Fruit fly (Drosophila melanogaster) whole organism, adult: ENCODE data around the gene Epp.

Experiments
- CG11617 ChIP-seq: fragments of 200-800 bp; sonication (Bioruptor generic); optimal IDR thresholded peaks from 2 replicates; lab custom pipeline; 2017; ENCODE audit warnings: mild to moderate bottlenecking, missing biosample characterization, missing genetic modification reagents, missing genetic modification characterization
- CG12768 ChIP-seq: fragments of 200-800 bp; sonication (Bioruptor generic); optimal IDR thresholded peaks from 2 replicates; lab custom pipeline; 2017; ENCODE audit warnings: missing biosample characterization, missing genetic modification characterization, mild to moderate bottlenecking, moderate library complexity, missing genetic modification reagents
- CG14711 ChIP-seq: fragments of 200-800 bp; sonication (Bioruptor generic); optimal IDR thresholded peaks from 2 replicates; lab custom pipeline; 2018; ENCODE audit warnings: missing biosample characterization, mild to moderate bottlenecking, missing genetic modification characterization, moderate library complexity
- CG1620 ChIP-seq: fragments of 200-800 bp; sonication (Bioruptor generic); optimal IDR thresholded peaks from 2 replicates; lab custom pipeline; 2016; ENCODE audit warnings: missing biosample characterization, missing genetic modification characterization
- CG33017 ChIP-seq: fragments of 200-800 bp; sonication (Bioruptor generic); optimal IDR thresholded peaks from 2 replicates; lab custom pipeline; 2018; ENCODE audit warnings: missing biosample characterization, mild to moderate bottlenecking, missing genetic modification characterization, moderate library complexity
- CG5204 ChIP-seq: fragments of 200-800 bp; sonication (Bioruptor generic); optimal IDR thresholded peaks from 2 replicates; lab custom pipeline; 2016; ENCODE audit warnings: missing biosample characterization, missing genetic modification characterization
- CG7045 ChIP-seq: fragments of 200-800 bp; sonication (Bioruptor generic); optimal IDR thresholded peaks from 2 replicates; lab custom pipeline; 2017; ENCODE audit warnings: missing biosample characterization, mild to moderate bottlenecking, missing genetic modification characterization
- CG7101 ChIP-seq: fragments of 200-800 bp; sonication (Bioruptor generic); optimal IDR thresholded peaks from 2 replicates; lab custom pipeline; 2018; ENCODE audit warnings: missing biosample characterization, mild to moderate bottlenecking, missing genetic modification characterization, moderate library complexity
- Clk ChIP-seq: fragments of 200-800 bp; sonication (Bioruptor generic); optimal IDR thresholded peaks from 2 replicates; lab custom pipeline; 2017; ENCODE audit warnings: missing biosample characterization, missing genetic modification characterization
- Crg-1 ChIP-seq: fragments of 200-800 bp; sonication (Bioruptor generic); optimal IDR thresholded peaks from 2 replicates; lab custom pipeline; 2016; ENCODE audit warnings: missing biosample characterization, missing genetic modification characterization
- Hr96 ChIP-seq: fragments of 200-800 bp; sonication (Bioruptor generic); optimal IDR thresholded peaks from 2 replicates; lab custom pipeline; 2016; ENCODE audit warnings: missing biosample characterization, missing genetic modification characterization
- Mnt ChIP-seq: fragments of 200-800 bp; sonication (Bioruptor generic); optimal IDR thresholded peaks from 2 replicates; lab custom pipeline; 2016; ENCODE audit warnings: missing biosample characterization, mild to moderate bottlenecking, missing genetic modification characterization
- bab1 ChIP-seq: fragments of 200-800 bp; sonication (Bioruptor generic); optimal IDR thresholded peaks from 3 replicates; lab custom pipeline; 2019; ENCODE audit warnings: missing biosample characterization, mild to moderate bottlenecking, missing genetic modification characterization, moderate library complexity
- cic ChIP-seq: fragments of 200-800 bp; sonication (Bioruptor generic); optimal IDR thresholded peaks from 2 replicates; lab custom pipeline; 2017; ENCODE audit warnings: missing biosample characterization, mild to moderate bottlenecking, missing genetic modification characterization, moderate library complexity
- cnc ChIP-seq, 2 experiments: fragments of >200 bp; optimal IDR thresholded peaks; 2 replicates each; lab custom pipeline; 2017
- kay ChIP-seq: fragments of 200-800 bp; sonication (Bioruptor generic); peaks from one replicate; lab custom pipeline; 2016; ENCODE audit warnings: missing biosample characterization, missing genetic modification characterization, borderline replicate concordance
- ovo ChIP-seq: fragments of 200-800 bp; sonication (Bioruptor generic); optimal IDR thresholded peaks from 2 replicates; lab custom pipeline; 2016; ENCODE audit warnings: missing biosample characterization, missing genetic modification characterization
- pad ChIP-seq: fragments of 200-800 bp; sonication (Bioruptor generic); optimal IDR thresholded peaks from 3 replicates; lab custom pipeline; 2017; ENCODE audit warnings: missing biosample characterization, missing genetic modification characterization, mild to moderate bottlenecking, moderate library complexity, missing genetic modification reagents
- tj ChIP-seq: fragments of 200-800 bp; sonication (Bioruptor generic); optimal IDR thresholded peaks from 3 replicates; lab custom pipeline; 2017; ENCODE audit warnings: missing biosample characterization, mild to moderate bottlenecking, missing genetic modification characterization, moderate library complexity
- toe ChIP-seq: fragments of 200-800 bp; sonication (Bioruptor generic); optimal IDR thresholded peaks from 2 replicates; lab custom pipeline; 2016; ENCODE audit warnings: missing biosample characterization, missing genetic modification characterization

The Epp gene

dm6 chr3R:23942550-23942949 is 50.2 kb downstream of the Epp start:
- TF ChIP-seq CG1620 = no peak
- no peak for TF ChIP-seq Crg-1 (GFP tag; lab: Kevin White, UChicago)
- TF ChIP-seq CG12768 (GFP tag; lab: Kevin White, UChicago) = no peak
- no peak for TF ChIP-seq CG11617 (GFP tag; lab: Kevin White, UChicago)
- no peak for TF ChIP-seq cnc (optimal IDR thresholded peaks at IDR 0.05; lab: Kevin White, UChicago)
- TF ChIP-seq cic (GFP tag; lab: Kevin White, UChicago) = no peak
- TF ChIP-seq Hr96 (GFP tag; lab: Kevin White, UChicago) = no peak
- no peak for TF ChIP-seq CG14711

- TF ChIP-seq Clk (GFP tag; lab: Kevin White, UChicago) (no peak), CG12768 (GFP tag; lab: Kevin White, UChicago) (peak; percentile 6), bab1 (no peak), tj (GFP tag; lab: Kevin White, UChicago) (no peak), CG33017 (no peak), Hr96 (GFP tag; lab: Kevin White, UChicago) (no peak), cnc (optimal IDR thresholded peaks at IDR 0.05; lab: Kevin White, UChicago) (no peak), CG7101 (tag; lab: Kevin White, UChicago) (no peak), CG5204 (GFP tag; lab: Kevin White, UChicago) (no peak), CG1620 (no peak), CG7045 (GFP tag; lab: Kevin White, UChicago) (no peak), CG11617 (GFP tag; lab: Kevin White, UChicago) (no peak), CG14711 (no peak), cic (GFP tag; lab: Kevin White, UChicago) (no peak), toe (GFP tag; lab: Kevin White, UChicago) (no peak), pad (no peak), Crg-1 (GFP tag; lab: Kevin White, UChicago) (no peak), kay (GFP tag; lab: Kevin White, UChicago) (peak; percentile 84), Mnt (GFP tag; lab: Kevin White, UChicago) (peak; percentile 25)
Measured at dm6 chr3R:23941643-23942424, 50.9 kb downstream of the Epp start.

DNA sequence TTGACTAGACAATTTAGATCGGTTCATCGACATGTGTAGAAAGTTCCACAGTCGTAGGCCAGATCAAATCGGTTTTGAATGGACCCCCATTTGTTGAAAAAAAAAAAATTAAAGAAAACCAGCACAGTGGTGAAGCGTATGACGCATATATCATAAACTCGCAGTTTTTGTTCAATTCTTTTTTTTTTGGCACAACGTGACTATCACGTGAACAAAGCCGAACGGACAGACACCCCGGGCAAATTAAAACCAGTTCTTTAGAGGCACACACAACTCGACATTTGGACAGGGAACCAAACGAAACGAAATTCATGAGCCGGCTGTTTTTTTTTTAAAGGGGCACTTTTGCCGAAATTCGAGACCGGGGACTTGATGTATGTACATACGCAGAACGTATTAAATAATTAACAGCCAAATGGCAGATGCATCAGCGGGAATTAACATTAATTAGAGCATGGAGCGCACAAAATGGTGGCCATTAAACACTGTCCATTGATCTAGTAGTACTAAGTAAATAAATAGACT is 51.8 kb downstream of the Epp start:
- TF ChIP-seq tj (GFP tag; lab: Kevin White, UChicago) (peak; percentile 84), CG7045 (GFP tag; lab: Kevin White, UChicago) (no peak)

DNA sequence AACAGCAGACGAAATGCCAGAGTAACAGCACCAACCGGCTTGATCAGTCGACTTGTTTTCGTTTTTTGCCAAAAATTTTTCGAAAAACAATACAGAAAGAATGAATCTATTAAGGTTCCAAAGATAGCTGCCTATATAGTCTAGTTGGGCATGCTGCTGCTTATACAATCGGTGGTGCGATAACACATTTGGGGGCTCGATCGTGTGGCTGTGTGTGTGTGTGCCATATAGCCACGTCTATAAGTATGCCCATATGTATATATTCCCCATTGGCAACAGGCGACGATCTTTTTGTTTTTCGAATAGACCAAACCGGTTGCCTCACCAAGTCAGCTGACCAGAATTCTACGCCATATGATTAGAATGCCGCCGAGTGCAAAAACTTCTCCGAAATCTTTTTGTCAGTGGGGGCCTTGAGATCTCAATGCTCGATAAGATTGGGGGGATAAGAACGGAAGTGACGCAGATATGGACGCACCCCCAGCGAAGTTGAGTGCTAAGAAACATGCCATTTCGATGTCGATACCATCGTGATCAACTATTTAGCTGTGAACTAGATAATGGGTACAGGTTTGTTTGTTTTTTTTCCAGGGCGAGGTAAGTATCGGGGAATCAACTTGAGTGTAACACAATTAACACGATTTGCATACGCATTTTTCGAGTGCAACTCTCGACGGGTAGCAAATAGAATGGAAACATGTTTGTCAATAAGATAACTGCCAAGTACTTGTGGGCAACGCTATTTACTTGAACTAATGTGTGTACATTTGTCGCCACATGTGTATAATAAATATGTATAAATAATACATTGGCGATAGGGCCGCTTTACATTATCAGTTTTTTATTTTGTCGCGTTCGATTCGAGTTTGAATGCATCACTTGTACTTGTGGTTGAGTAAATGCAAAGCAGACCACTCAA is 52.5 kb downstream of the Epp start:
- peak; percentile 98 for TF ChIP-seq ovo (GFP tag; lab: Kevin White, UChicago)
- TF ChIP-seq kay (GFP tag; lab: Kevin White, UChicago) = peak; percentile 99
- no peak for TF ChIP-seq cnc (optimal IDR thresholded peaks at IDR 0.05; lab: Kevin White, UChicago)
- peak; percentile 85 for TF ChIP-seq CG1620
- TF ChIP-seq Mnt (GFP tag; lab: Kevin White, UChicago) = peak; percentile 87
- peak; percentile 81 for TF ChIP-seq pad
- TF ChIP-seq toe (GFP tag; lab: Kevin White, UChicago) = no peak
- TF ChIP-seq Crg-1 (GFP tag; lab: Kevin White, UChicago) = peak; percentile 97
- TF ChIP-seq CG5204 (GFP tag; lab: Kevin White, UChicago) = no peak
- peak; percentile 86 for TF ChIP-seq CG33017
- TF ChIP-seq cic (GFP tag; lab: Kevin White, UChicago) = peak; percentile 98
- no peak for TF ChIP-seq bab1
- peak; percentile 57 for TF ChIP-seq Hr96 (GFP tag; lab: Kevin White, UChicago)
- TF ChIP-seq CG7101 (tag; lab: Kevin White, UChicago) = peak; percentile 92
- TF ChIP-seq CG12768 (GFP tag; lab: Kevin White, UChicago) = peak; percentile 97
- peak; percentile 83 for TF ChIP-seq CG11617 (GFP tag; lab: Kevin White, UChicago)
- peak; percentile 94 for TF ChIP-seq CG7045 (GFP tag; lab: Kevin White, UChicago)
- no peak for TF ChIP-seq tj (GFP tag; lab: Kevin White, UChicago)
- TF ChIP-seq Clk (GFP tag; lab: Kevin White, UChicago) = peak; percentile 91
- peak; percentile 78 for TF ChIP-seq CG14711
